Worm (Caenorhabditis elegans): ENCODE measurements around the gene T24A6.16.

T24A6.16 gene

ce11 chrV:3551765-3552164 lies 11.0 kb downstream of the T24A6.16 start, which contains the start of gene grl-28:
Gene grl-28 (minus strand): TSS chrV:3551865.
- TF ChIP-seq snpc-1.2 (GFP tag; IDR thresholded peaks at IDR 0.05) = no peak
- no peak for TF ChIP-seq gei-8 (GFP tag; optimal IDR thresholded peaks at IDR 0.05)
- no peak for TF ChIP-seq jun-1 (tag; optimal IDR thresholded peaks at IDR 0.05)
- no peak for TF ChIP-seq ceh-28 (tag; optimal IDR thresholded peaks at IDR 0.05)
- no peak for TF ChIP-seq dmd-6 (GFP tag; IDR thresholded peaks at IDR 0.05)
- TF ChIP-seq spr-1 (tag; optimal IDR thresholded peaks at IDR 0.05) = no peak
- TF ChIP-seq daf-8 (GFP tag; IDR thresholded peaks at IDR 0.05) = no peak
- no peak for TF ChIP-seq zfp-3 (GFP tag; conservative IDR thresholded peaks at IDR 0.05)
- TF ChIP-seq Y48G9A.11 (GFP tag; IDR thresholded peaks at IDR 0.05) = no peak
- TF ChIP-seq ceh-62 (tag; optimal IDR thresholded peaks at IDR 0.05) = no peak
- no peak for TF ChIP-seq lir-3 (tag; optimal IDR thresholded peaks at IDR 0.05)
- TF ChIP-seq F49E8.2 (tag; optimal IDR thresholded peaks at IDR 0.05; ENCODE audit: borderline replicate concordance) = no peak
- no peak for TF ChIP-seq hlh-30 (tag; optimal IDR thresholded peaks at IDR 0.05; ENCODE audit: insufficient read depth)
- no peak for TF ChIP-seq lin-39 (tag; optimal IDR thresholded peaks at IDR 0.05)
- TF ChIP-seq mdl-1 (tag; optimal IDR thresholded peaks at IDR 0.05) = no peak
- no peak for TF ChIP-seq tra-1 (GFP tag; IDR thresholded peaks at IDR 0.05)
- TF ChIP-seq daf-12 (tag; optimal IDR thresholded peaks at IDR 0.05) = no peak
- TF ChIP-seq ZK337.2 (GFP tag; IDR thresholded peaks at IDR 0.05) = no peak
- TF ChIP-seq mdt-29 (GFP tag; IDR thresholded peaks at IDR 0.05) = no peak
- TF ChIP-seq zip-11 (GFP tag; IDR thresholded peaks at IDR 0.05) = no peak

- TF ChIP-seq lim-7 (GFP tag; IDR thresholded peaks at IDR 0.05) (no peak), egl-43 (GFP tag; IDR thresholded peaks at IDR 0.05) (no peak), nhr-48 (tag; optimal IDR thresholded peaks at IDR 0.05) (no peak), ceh-62 (tag; optimal IDR thresholded peaks at IDR 0.05) (no peak), nhr-237 (tag; optimal IDR thresholded peaks at IDR 0.05) (no peak), nhr-41 (GFP tag; IDR thresholded peaks at IDR 0.05) (no peak), lin-1 (GFP tag; IDR thresholded peaks at IDR 0.05) (no peak), pqm-1 (tag; optimal IDR thresholded peaks at IDR 0.05) (no peak), attf-4 (tag; optimal IDR thresholded peaks at IDR 0.05) (no peak), nhr-6 (tag; optimal IDR thresholded peaks at IDR 0.05) (no peak), ceh-82 (tag; optimal IDR thresholded peaks at IDR 0.05) (no peak), daf-8 (GFP tag; IDR thresholded peaks at IDR 0.05) (no peak)
Observed at ce11 chrV:3549553-3549952, 13.2 kb downstream of the T24A6.16 start, which contains the start of gene sri-21. Gene sri-21 (plus strand): TSS chrV:3549853.

- TF ChIP-seq Y5F2A.4 (GFP tag; optimal IDR thresholded peaks at IDR 0.05) = no peak
Observed at ce11 chrV:3548798-3549197, 13.9 kb downstream of the T24A6.16 start, which contains the start of gene srw-130. Gene srw-130 (minus strand): TSS chrV:3548898.

ce11 chrV:3546517-3546916 lies 16.2 kb downstream of the T24A6.16 start, which contains the start of gene srbc-68:
Gene srbc-68 (minus strand): TSS chrV:3546617.
- TF ChIP-seq daf-19 (GFP tag; conservative IDR thresholded peaks at IDR 0.05) (no peak), nhr-10 (tag; optimal IDR thresholded peaks at IDR 0.05) (no peak), nhr-77 (tag; optimal IDR thresholded peaks at IDR 0.05) (no peak), egl-27 (tag; optimal IDR thresholded peaks at IDR 0.05) (no peak), sdz-12 (GFP tag; optimal IDR thresholded peaks at IDR 0.05) (no peak), F10B5.3 (tag; optimal IDR thresholded peaks at IDR 0.05) (no peak), php-3 (GFP tag; IDR thresholded peaks at IDR 0.05) (no peak)

All from whole organism, L4 larva.